Worm (Caenorhabditis elegans): ENCODE results near the gene F54F7.10.

DNA sequence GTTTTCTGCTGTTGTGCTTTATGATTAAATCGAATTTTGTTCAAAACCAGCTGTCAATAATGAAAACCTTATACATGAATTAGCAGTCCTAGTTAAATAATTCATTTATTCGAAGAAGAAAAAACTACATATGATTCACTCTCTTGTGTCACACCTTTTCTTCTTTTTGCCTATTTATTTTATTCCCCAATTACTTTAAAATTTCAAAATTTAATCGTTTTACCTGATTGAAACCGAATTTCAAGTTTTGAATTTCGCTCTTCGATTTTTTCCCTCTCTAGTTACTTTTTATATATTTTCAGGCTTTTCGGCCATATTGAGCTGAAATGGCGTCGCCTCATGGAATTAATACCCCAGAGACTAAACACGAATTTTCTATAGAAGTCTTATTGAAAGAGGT lies 10.9 kb upstream of the F54F7.10 start, which contains the start of gene xtr-1:
- TF ChIP-seq ceh-28 (tag; optimal IDR thresholded peaks at IDR 0.05): no peak
- no peak for TF ChIP-seq unc-39 (tag; optimal IDR thresholded peaks at IDR 0.05)
- no peak for TF ChIP-seq unc-62 (GFP tag; optimal IDR thresholded peaks at IDR 0.05)
- no peak for TF ChIP-seq nhr-77 (tag; optimal IDR thresholded peaks at IDR 0.05)
- TF ChIP-seq fkh-10 (GFP tag; optimal IDR thresholded peaks at IDR 0.05): no peak
- TF ChIP-seq elt-2 (tag; optimal IDR thresholded peaks at IDR 0.05): no peak
- TF ChIP-seq egl-27 (tag; optimal IDR thresholded peaks at IDR 0.05): no peak
- no peak for TF ChIP-seq fos-1 (tag; optimal IDR thresholded peaks at IDR 0.05)
- no peak for TF ChIP-seq R02D3.7 (tag; optimal IDR thresholded peaks at IDR 0.05)
- no peak for TF ChIP-seq ztf-11 (tag; optimal IDR thresholded peaks at IDR 0.05)
- no peak for TF ChIP-seq pha-4 (tag; optimal IDR thresholded peaks at IDR 0.05)
- no peak for TF ChIP-seq ZK546.5 (tag; optimal IDR thresholded peaks at IDR 0.05)
